Fruit fly (Drosophila melanogaster): ENCODE results near the gene CG31140.

DNA sequence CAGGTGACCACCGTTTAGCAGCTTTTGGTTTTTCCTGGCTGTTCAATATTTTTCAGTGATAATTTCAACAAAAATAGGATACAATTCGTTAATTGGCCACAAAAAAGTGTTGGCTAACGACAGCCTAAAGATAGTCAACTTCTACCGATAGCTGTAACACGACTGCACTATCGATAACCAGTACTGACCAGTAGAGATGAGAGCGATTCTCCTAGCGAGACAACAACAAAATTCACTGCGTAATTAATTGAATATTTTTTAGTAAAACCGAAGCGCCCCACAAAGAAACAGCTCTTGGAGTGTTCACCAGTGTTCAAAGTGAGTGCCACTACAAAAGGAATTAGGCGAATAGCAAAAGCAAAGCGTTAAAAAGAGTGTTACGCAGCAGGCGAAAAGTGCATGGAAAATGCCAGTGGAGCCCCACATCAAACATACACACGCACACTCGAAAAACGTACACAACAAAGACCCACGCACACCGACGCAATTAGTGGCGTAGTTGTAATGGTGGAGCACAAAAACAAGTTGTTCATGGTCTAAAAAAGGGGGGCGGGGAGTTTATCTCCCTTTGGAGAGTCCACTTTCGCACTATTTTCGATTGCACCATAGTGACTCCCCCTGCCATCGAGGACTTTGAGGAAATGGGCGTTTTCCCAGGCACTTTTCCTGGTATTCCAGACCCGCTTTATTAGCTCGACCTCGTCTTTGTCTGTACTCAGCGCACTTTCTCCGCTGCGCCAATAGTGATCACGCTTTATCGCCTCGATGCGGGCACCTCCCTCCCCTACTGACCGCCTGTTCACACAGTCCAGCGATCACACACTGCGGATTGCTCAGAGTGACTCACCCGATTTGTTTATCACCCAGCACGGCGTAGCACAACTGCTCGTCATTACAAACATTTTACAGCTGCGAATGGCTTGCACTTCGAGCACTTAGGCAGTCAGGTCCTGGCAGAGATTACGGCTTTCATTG, 30.1 kb downstream of the CG31140 start, which contains the start of the genes Epp and Rab7:
- TF ChIP-seq usp (GFP tag; optimal IDR thresholded peaks at IDR 0.05): no peak
- peak; percentile 55 for TF ChIP-seq fru (GFP tag; optimal IDR thresholded peaks at IDR 0.05)
- peak; percentile 71 for TF ChIP-seq rgr (GFP tag; optimal IDR thresholded peaks at IDR 0.05)
- no peak for TF ChIP-seq sage (GFP tag; optimal IDR thresholded peaks at IDR 0.05)
- peak; percentile 17 for TF ChIP-seq psq (GFP tag; optimal IDR thresholded peaks at IDR 0.05)
- TF ChIP-seq N (GFP tag; optimal IDR thresholded peaks at IDR 0.05): no peak
- peak; percentile 51 for TF ChIP-seq Jra (GFP tag; optimal IDR thresholded peaks at IDR 0.05)
- TF ChIP-seq Sp1 (GFP tag; optimal IDR thresholded peaks at IDR 0.05): peak; percentile 56
